Worm (Caenorhabditis elegans): Measurements from ENCODE around the gene Y39G8B.7.

DNA sequence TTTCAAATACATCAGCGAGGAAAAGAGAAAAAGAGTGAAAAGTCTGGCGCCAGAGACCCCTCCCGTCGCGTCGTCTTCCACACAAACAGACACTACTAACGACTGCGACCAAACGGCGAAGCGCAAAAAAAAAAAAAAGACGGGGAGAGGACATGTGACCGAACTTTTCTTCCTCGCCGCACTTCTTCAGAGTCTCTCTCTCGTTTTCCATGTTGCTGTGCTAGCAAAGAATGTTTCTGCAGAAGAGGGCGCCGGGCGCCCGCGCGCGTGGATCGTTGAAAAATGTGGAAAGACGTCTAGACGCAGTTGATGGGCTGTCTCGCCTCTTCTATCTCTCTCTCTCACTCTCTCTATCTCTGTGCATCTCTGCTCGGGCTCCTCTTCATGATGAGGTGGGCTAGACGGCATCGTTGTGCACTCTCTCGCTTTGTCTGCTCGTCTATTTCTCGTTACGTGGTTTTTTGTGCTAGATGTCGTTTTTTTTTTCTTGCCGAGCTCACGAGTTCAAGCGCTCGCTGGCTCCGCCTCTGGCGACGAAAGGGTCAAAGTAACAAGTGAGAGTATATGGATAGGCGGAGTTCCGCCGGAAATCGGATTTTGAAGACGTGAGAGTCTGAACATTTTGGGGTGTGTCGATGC, 45.5 kb upstream of the Y39G8B.7 start:
- TF ChIP-seq pha-4 (tag; optimal IDR thresholded peaks at IDR 0.05), result no peak
- no peak for TF ChIP-seq sox-4 (tag; optimal IDR thresholded peaks at IDR 0.05)
- TF ChIP-seq C08G9.2 (tag; optimal IDR thresholded peaks at IDR 0.05), result peak; percentile 14
- TF ChIP-seq elt-2 (tag; optimal IDR thresholded peaks at IDR 0.05), result peak; percentile 0
- no peak for TF ChIP-seq hlh-15 (tag; optimal IDR thresholded peaks at IDR 0.05)
- no peak for TF ChIP-seq fax-1 (tag; optimal IDR thresholded peaks at IDR 0.05)
- no peak for TF ChIP-seq K09A11.1 (tag; optimal IDR thresholded peaks at IDR 0.05; ENCODE audit: insufficient read depth)
- no peak for TF ChIP-seq fkh-10 (GFP tag; optimal IDR thresholded peaks at IDR 0.05)
- no peak for TF ChIP-seq dmd-4 (tag; optimal IDR thresholded peaks at IDR 0.05; ENCODE audit: borderline replicate concordance)
